Fruit fly (Drosophila melanogaster) whole organism, wandering third instar larva: ENCODE data around the gene CG43774.
A peak's percentile ranks its signal among the peaks of the same experiment; 100 is the strongest.

Experiments
- Dfd ChIP-seq: fragments of >200 bp; optimal IDR thresholded peaks from 2 replicates; lab custom pipeline; 2017; ENCODE audit warnings: missing biosample characterization, missing genetic modification characterization
- Hr78 ChIP-seq: fragments of >200 bp; optimal IDR thresholded peaks from 2 replicates; lab custom pipeline; 2017; ENCODE audit warnings: missing biosample characterization, missing genetic modification characterization
- Hr83 ChIP-seq: fragments of 200-300 bp; sonication (Bioruptor generic); optimal IDR thresholded peaks from 2 replicates; lab custom pipeline; 2016; ENCODE audit warnings: missing biosample characterization, mild to moderate bottlenecking, missing genetic modification characterization, moderate library complexity; ENCODE audit not compliant: poor library complexity, severe bottlenecking
- Mio ChIP-seq: sonication (Bioruptor generic); optimal IDR thresholded peaks from 2 replicates; lab custom pipeline; 2016; ENCODE audit warnings: missing biosample characterization, missing genetic modification characterization
- br ChIP-seq: fragments of 200-800 bp; sonication (Bioruptor generic); optimal IDR thresholded peaks from 2 replicates; lab custom pipeline; 2016; ENCODE audit warnings: missing biosample characterization, missing genetic modification characterization
- ey ChIP-seq: fragments of 200-800 bp; sonication (Bioruptor generic); optimal IDR thresholded peaks from 2 replicates; lab custom pipeline; 2016; ENCODE audit warnings: missing biosample characterization, missing genetic modification characterization
- fru ChIP-seq: fragments of 200-800 bp; sonication (Bioruptor generic); optimal IDR thresholded peaks from 3 replicates; lab custom pipeline; 2016; ENCODE audit warnings: missing biosample characterization, mild to moderate bottlenecking, missing genetic modification characterization
- h ChIP-seq: fragments of 200-800 bp; sonication (Bioruptor generic); optimal IDR thresholded peaks from 3 replicates; lab custom pipeline; 2016; ENCODE audit warnings: missing biosample characterization, mild to moderate bottlenecking, missing genetic modification characterization
- lola ChIP-seq: fragments of >200 bp; optimal IDR thresholded peaks from 2 replicates; lab custom pipeline; 2017; ENCODE audit warnings: missing biosample characterization, missing genetic modification characterization
- pan ChIP-seq: fragments of >200 bp; optimal IDR thresholded peaks from 2 replicates; lab custom pipeline; 2017
- psq ChIP-seq: fragments of 200-800 bp; sonication (Bioruptor generic); optimal IDR thresholded peaks from 3 replicates; lab custom pipeline; 2017; ENCODE audit warnings: missing biosample characterization, mild to moderate bottlenecking, missing genetic modification characterization, moderate library complexity
- sv ChIP-seq: fragments of 200-800 bp; sonication (Bioruptor generic); optimal IDR thresholded peaks from 3 replicates; lab custom pipeline; 2016; ENCODE audit warnings: missing biosample characterization, missing genetic modification characterization
- usp ChIP-seq: fragments of >200 bp; optimal IDR thresholded peaks from 2 replicates; lab custom pipeline; 2017; ENCODE audit warnings: missing biosample characterization, missing genetic modification characterization

DNA sequence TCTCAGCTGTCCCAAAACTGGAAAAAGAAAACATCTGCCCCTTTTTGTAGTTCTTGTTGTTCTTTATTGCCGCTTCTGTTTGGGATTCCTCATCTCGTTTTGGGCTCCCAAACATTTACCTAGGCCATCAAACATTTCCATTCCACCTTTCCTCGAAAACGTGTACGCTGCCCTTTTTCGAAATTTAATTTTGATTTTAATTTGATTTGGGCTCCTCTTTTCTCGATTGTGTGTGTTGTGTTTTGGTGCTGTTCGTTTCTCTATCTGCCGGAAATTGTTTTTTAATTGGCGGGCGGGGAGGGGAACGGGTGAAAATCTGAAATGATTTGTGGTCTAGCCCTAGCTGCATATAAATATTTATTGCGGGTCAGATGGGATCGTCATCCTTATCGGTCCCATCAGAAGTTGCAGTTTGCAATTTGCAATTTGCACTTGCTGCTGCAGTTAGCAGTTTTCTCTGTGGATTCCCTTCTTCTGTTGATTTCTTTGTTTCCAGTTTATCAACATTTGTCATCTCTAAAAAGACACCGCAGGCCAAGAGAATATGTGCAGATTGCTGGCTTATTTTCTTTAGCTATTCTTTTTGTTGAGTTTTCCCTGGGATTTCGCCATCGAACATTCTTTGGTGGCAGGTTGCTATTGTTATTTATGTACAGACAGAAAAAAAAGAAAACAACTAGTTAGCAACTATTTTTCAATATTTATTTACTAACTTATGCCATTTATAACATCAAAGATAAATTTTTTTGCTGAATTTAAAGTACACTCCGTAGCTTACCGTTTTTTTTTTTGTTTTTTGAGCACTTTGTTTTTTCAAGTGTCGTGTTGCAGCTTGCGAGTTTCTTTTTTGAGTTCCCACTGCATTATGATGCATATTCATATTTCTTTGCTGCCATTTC, 46.7 kb downstream of the CG43774 start:
- TF ChIP-seq br (no peak), sv (no peak), pan (lab: Kevin White, UChicago) (no peak), psq (GFP tag; lab: Kevin White, UChicago) (no peak), usp (no peak), Hr83 (GFP tag; lab: Kevin White, UChicago) (no peak), fru (peak; percentile 20), Hr78 (GFP tag; lab: Kevin White, UChicago) (no peak), h (GFP tag; lab: Kevin White, UChicago) (peak; percentile 19), lola (GFP tag; lab: Kevin White, UChicago) (no peak), Mio (GFP tag; lab: Kevin White, UChicago) (no peak), ey (GFP tag; lab: Kevin White, UChicago) (no peak), Dfd (GFP tag; lab: Kevin White, UChicago) (no peak)
